Worm (Caenorhabditis elegans): ENCODE data around the gene K09H11.4.

ce11 chrV:5695635-5696034 is 30.7 kb downstream of the K09H11.4 start:
- TF ChIP-seq ceh-82 (tag; optimal IDR thresholded peaks at IDR 0.05), result no peak
- TF ChIP-seq ztf-11 (tag; optimal IDR thresholded peaks at IDR 0.05), result no peak
- no peak for TF ChIP-seq unc-62 (GFP tag; optimal IDR thresholded peaks at IDR 0.05)
- TF ChIP-seq elt-1 (tag; optimal IDR thresholded peaks at IDR 0.05), result no peak
- TF ChIP-seq sem-4 (tag; optimal IDR thresholded peaks at IDR 0.05), result no peak
- TF ChIP-seq aly-2 (tag; optimal IDR thresholded peaks at IDR 0.05), result no peak
- no peak for TF ChIP-seq ama-1 (optimal IDR thresholded peaks at IDR 0.05)
- no peak for TF ChIP-seq nhr-21 (tag; optimal IDR thresholded peaks at IDR 0.05)
- TF ChIP-seq skn-1 (tag; optimal IDR thresholded peaks at IDR 0.05), result no peak

Measured in whole organism, L2 larva.